Worm (Caenorhabditis elegans) whole organism, midembryonic: ENCODE data around the gene Y51B9A.5.
"Not testable (repeated sequence)": the region's sequence is repeated elsewhere in the genome, so short reads cannot be mapped to it uniquely, and the experiment has no call there.

Experiments used
- T22C8.4 ChIP-seq: fragments of 200-800 bp; sonication (Bioruptor generic); IDR thresholded peaks from 2 replicates; pipeline ENCODE4 v1.3.6; 2022; ENCODE audit warnings: missing genetic modification characterization, missing compliant biosample characterization
- cog-1 ChIP-seq: sonication (generic microtip); optimal IDR thresholded peaks from 2 replicates; lab custom pipeline; 2016; ENCODE audit warnings: missing genetic modification characterization, missing compliant biosample characterization
- flt-1 ChIP-seq: fragments of 200-800 bp; sonication (Bioruptor generic); IDR thresholded peaks from 2 replicates; pipeline ENCODE4 v1.3.6; 2022; ENCODE audit warnings: missing genetic modification characterization, missing compliant biosample characterization
- klf-2 ChIP-seq: fragments of 200-800 bp; sonication (Bioruptor generic); conservative IDR thresholded peaks from 2 replicates; pipeline ENCODE4 v1.3.6; 2022; ENCODE audit warnings: missing genetic modification reagents, missing genetic modification characterization, missing compliant biosample characterization
- med-1 ChIP-seq: sonication (generic microtip); optimal IDR thresholded peaks from 2 replicates; lab custom pipeline; 2017; ENCODE audit warnings: missing genetic modification characterization, mild to moderate bottlenecking, missing compliant biosample characterization, antibody characterized with exemption, missing genetic modification reagents; ENCODE audit not compliant: insufficient read depth
- ref-1 ChIP-seq: fragments of 200-800 bp; sonication (Bioruptor generic); conservative IDR thresholded peaks from 2 replicates; pipeline ENCODE4 v1.3.6; 2022; ENCODE audit warnings: missing genetic modification reagents, missing genetic modification characterization, missing compliant biosample characterization
- tab-1 ChIP-seq: fragments of 200-800 bp; sonication (Bioruptor generic); IDR thresholded peaks from 2 replicates; pipeline ENCODE4 v1.3.6; 2022; ENCODE audit warnings: missing genetic modification characterization, missing compliant biosample characterization
- ztf-23 ChIP-seq: fragments of 200-800 bp; sonication (Bioruptor generic); IDR thresholded peaks from 2 replicates; pipeline ENCODE4 v1.3.6; 2022; ENCODE audit warnings: missing genetic modification reagents, missing genetic modification characterization, missing compliant biosample characterization
- ztf-29 ChIP-seq: fragments of 200-800 bp; sonication (Bioruptor generic); IDR thresholded peaks from 2 replicates; pipeline ENCODE4 v1.3.6; 2022; ENCODE audit warnings: missing genetic modification reagents, missing genetic modification characterization, missing compliant biosample characterization

Y51B9A.5 gene

ce11 chrII:9452172-9452571 is 48.2 kb downstream of the Y51B9A.5 start, which contains the start of gene R09D1.12:
Gene R09D1.12, minus strand, starts transcription at chrII:9452272.
- TF ChIP-seq med-1 (GFP tag; lab: Kevin White, UChicago); cog-1 (tag; lab: Kevin White, UChicago); flt-1 (GFP tag; lab: Robert Waterston, UW): not testable (repeated sequence)

ce11 chrII:9454304-9454703 is 50.4 kb downstream of the Y51B9A.5 start, which contains the start of gene chil-19:
Gene chil-19, minus strand, starts transcription at chrII:9454404.
- no peak for TF ChIP-seq tab-1 (GFP tag; lab: Robert Waterston, UW)
- TF ChIP-seq ztf-23 (GFP tag; lab: Robert Waterston, UW) = no peak
- TF ChIP-seq med-1 (GFP tag; lab: Kevin White, UChicago) = no peak
- no peak for TF ChIP-seq ref-1 (GFP tag; lab: Robert Waterston, UW)
- no peak for TF ChIP-seq klf-2 (GFP tag; lab: Robert Waterston, UW)
- no peak for TF ChIP-seq flt-1 (GFP tag; lab: Robert Waterston, UW)
- no peak for TF ChIP-seq ztf-29 (GFP tag; lab: Robert Waterston, UW)
- TF ChIP-seq cog-1 (tag; lab: Kevin White, UChicago) = no peak
- TF ChIP-seq T22C8.4 (GFP tag; lab: Robert Waterston, UW) = no peak
